Fruit fly (Drosophila melanogaster): ENCODE data around the gene bol.

DNA sequence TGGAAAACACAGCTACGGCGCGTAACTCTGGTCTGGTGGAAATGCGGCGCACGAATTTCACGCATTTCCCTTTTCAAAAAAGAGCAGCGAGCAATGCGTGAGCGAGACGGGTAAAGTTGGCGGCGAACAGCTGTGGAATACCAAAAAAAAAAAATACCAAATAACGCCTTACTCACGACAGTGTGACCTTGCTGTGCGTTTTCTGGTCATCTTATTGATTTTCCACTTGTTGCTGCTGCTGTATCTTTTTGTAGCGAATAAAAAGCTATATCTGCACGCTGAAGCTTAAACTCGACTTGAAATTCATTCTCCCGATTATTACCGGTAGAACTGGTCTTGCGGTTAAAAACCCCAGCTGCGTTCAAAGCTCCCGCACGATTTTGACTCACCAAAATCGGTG is at the start of gene bol, which contains the start of gene Dhpr:
- TF ChIP-seq Sin3A (optimal IDR thresholded peaks at IDR 0.05) (no peak), h (optimal IDR thresholded peaks at IDR 0.05) (no peak), Myc (optimal IDR thresholded peaks at IDR 0.05) (no peak), psq (optimal IDR thresholded peaks at IDR 0.05) (no peak)

Data from Kc167 (cell line).